Worm (Caenorhabditis elegans) whole organism, L4/young adult: Measurements from ENCODE around the gene F47C12.7.

ENCODE experiments used
- W03F9.2 ChIP-seq: fragments of 150-350 bp; optimal IDR thresholded peaks from 2 replicates; lab custom pipeline; 2014; ENCODE audit warnings: missing biosample characterization, missing genetic modification characterization
- him-1 ChIP-seq: sonication (generic microtip); optimal IDR thresholded peaks from 2 replicates; lab custom pipeline; 2016; ENCODE audit warnings: missing genotype, missing genetic modification reagents, missing genetic modification characterization, missing compliant biosample characterization

DNA sequence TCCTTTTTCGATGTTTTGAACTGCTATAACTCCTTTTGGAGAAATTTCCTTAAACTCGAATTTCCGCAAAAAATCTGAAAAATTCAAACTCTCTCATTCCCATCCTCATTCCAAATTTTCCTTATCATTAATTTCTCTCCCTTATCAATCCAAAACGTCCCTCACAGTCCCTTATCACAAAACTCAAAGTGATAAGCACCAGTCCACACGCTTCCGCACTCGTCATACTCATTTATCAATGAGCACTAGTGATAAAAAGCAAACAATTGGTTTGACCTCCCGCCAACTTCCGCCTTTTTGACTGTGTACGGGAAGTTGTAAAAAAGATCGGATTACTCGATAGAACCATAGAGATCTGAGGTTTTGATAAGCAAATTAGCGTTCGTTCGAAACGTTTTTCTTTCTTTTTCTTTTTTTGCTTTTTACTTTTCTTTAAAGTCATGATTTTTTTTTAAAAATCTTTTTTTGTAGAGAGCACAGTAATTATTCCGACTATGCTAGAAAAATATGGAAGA, 6.6 kb downstream of the F47C12.7 start, which contains the start of gene clec-78:
- TF ChIP-seq him-1 (tag; lab: Kevin White, UChicago), result no peak
- no peak for TF ChIP-seq W03F9.2
